Fruit fly (Drosophila melanogaster) whole organism, embryonic: ENCODE results near the gene CG31122.

Experiments used
- Awh ChIP-seq: fragments of 200-800 bp; sonication (Bioruptor generic); IDR thresholded peaks from 2 replicates; pipeline ENCODE4, ENCODE4 v1.3.6; 2022; ENCODE audit warnings: missing biosample characterization, missing genetic modification characterization
- CG10209 ChIP-seq: fragments of 200-800 bp; sonication (Bioruptor generic); optimal IDR thresholded peaks from 3 replicates; lab custom pipeline; 2017; ENCODE audit warnings: missing biosample characterization, mild to moderate bottlenecking, missing genetic modification characterization, missing genetic modification reagents
- CG1024 ChIP-seq: fragments of 200-800 bp; sonication (Bioruptor generic); IDR thresholded peaks from 2 replicates; pipeline ENCODE4 v1.3.6; 2022; ENCODE audit warnings: missing biosample characterization, missing genetic modification characterization
- CG10366 ChIP-seq: fragments of 200-800 bp; sonication (Bioruptor generic); IDR thresholded peaks from 2 replicates; pipeline ENCODE4 v1.3.6; 2022; ENCODE audit warnings: missing biosample characterization, missing genetic modification characterization
- CG10431 ChIP-seq: fragments of 200-800 bp; sonication (Bioruptor generic); optimal IDR thresholded peaks from 3 replicates; lab custom pipeline; 2018; ENCODE audit warnings: missing biosample characterization, mild to moderate bottlenecking, missing genetic modification characterization
- CG10979 ChIP-seq: fragments of 200-800 bp; sonication (Bioruptor generic); optimal IDR thresholded peaks from 2 replicates; lab custom pipeline; 2018; ENCODE audit warnings: missing biosample characterization, mild to moderate bottlenecking, missing genetic modification characterization, moderate library complexity
- CG11695 ChIP-seq: fragments of 200-800 bp; sonication (Bioruptor generic); IDR thresholded peaks from 3 replicates; pipeline ENCODE4 v1.3.6; 2022; ENCODE audit warnings: missing biosample characterization, missing genetic modification characterization
- CG14014 ChIP-seq: fragments of 200-800 bp; sonication (Bioruptor generic); IDR thresholded peaks from 2 replicates; pipeline ENCODE4 v1.3.6; 2022; ENCODE audit warnings: missing biosample characterization, missing genetic modification characterization
- CG17385 ChIP-seq: fragments of 200-800 bp; sonication (Bioruptor generic); optimal IDR thresholded peaks from 3 replicates; lab custom pipeline; 2018; ENCODE audit warnings: missing biosample characterization, mild to moderate bottlenecking, missing genetic modification characterization
- CG1832 ChIP-seq: fragments of 200-800 bp; sonication (Bioruptor generic); optimal IDR thresholded peaks from 2 replicates; lab custom pipeline; 2017; ENCODE audit warnings: missing biosample characterization, mild to moderate bottlenecking, missing genetic modification characterization, inconsistent platforms
- CG34224 ChIP-seq: fragments of 200-800 bp; sonication (Bioruptor generic); IDR thresholded peaks from 3 replicates; pipeline ENCODE4 v1.3.6; 2022; ENCODE audit warnings: missing biosample characterization, missing genetic modification characterization; ENCODE audit not compliant: partially characterized antibody
- CG4360 ChIP-seq: fragments of 200-800 bp; sonication (Bioruptor generic); IDR thresholded peaks from 2 replicates; pipeline ENCODE4 v1.3.6; 2022; ENCODE audit warnings: missing biosample characterization, missing genetic modification characterization
- CG6254 ChIP-seq: fragments of 200-800 bp; sonication (Bioruptor generic); optimal IDR thresholded peaks from 3 replicates; lab custom pipeline; 2017; ENCODE audit warnings: mild to moderate bottlenecking, missing biosample characterization, missing genetic modification reagents, missing genetic modification characterization
- CG6683 ChIP-seq: fragments of 200-800 bp; sonication (Bioruptor generic); optimal IDR thresholded peaks from 2 replicates; lab custom pipeline; 2017; ENCODE audit warnings: missing biosample characterization, mild to moderate bottlenecking, missing genetic modification characterization, missing genetic modification reagents
- CG7271 ChIP-seq: fragments of 200-800 bp; sonication (Bioruptor generic); optimal IDR thresholded peaks from 2 replicates; lab custom pipeline; 2018; ENCODE audit warnings: missing biosample characterization, mild to moderate bottlenecking, missing genetic modification characterization, moderate library complexity
- CG7963 ChIP-seq: fragments of 200-800 bp; sonication (Bioruptor generic); IDR thresholded peaks from 3 replicates; pipeline ENCODE4 v1.3.6; 2022; ENCODE audit warnings: missing biosample characterization, missing genetic modification characterization; ENCODE audit not compliant: partially characterized antibody
- CG8089 ChIP-seq: fragments of 200-800 bp; sonication (Bioruptor generic); optimal IDR thresholded peaks from 3 replicates; lab custom pipeline; 2016; ENCODE audit warnings: missing biosample characterization, missing genetic modification characterization
- CG9817 ChIP-seq: fragments of 200-800 bp; sonication (Bioruptor generic); optimal IDR thresholded peaks from 2 replicates; lab custom pipeline; 2018; ENCODE audit warnings: missing biosample characterization, mild to moderate bottlenecking, missing genetic modification characterization, moderate library complexity
- D19B ChIP-seq: fragments of 200-800 bp; sonication (Bioruptor generic); optimal IDR thresholded peaks from 2 replicates; lab custom pipeline; 2017; ENCODE audit warnings: missing biosample characterization, mild to moderate bottlenecking, missing genetic modification characterization
- Dad ChIP-seq: fragments of 200-800 bp; sonication (Bioruptor generic); optimal IDR thresholded peaks from 3 replicates; lab custom pipeline; 2016; ENCODE audit warnings: missing biosample characterization, missing genetic modification characterization
- Dip2 ChIP-seq: fragments of 200-800 bp; sonication (Bioruptor generic); IDR thresholded peaks from 2 replicates; pipeline ENCODE4 v1.3.6; 2022; ENCODE audit warnings: missing biosample characterization, missing genetic modification characterization
- Pdp1 ChIP-seq, 2 experiments: fragments of 200-800 bp; sonication (Bioruptor generic); optimal IDR thresholded peaks; 3 replicates each; lab custom pipeline; 2016; ENCODE audit warnings: missing biosample characterization in 2 of 2, missing genetic modification characterization in 2 of 2, mild to moderate bottlenecking in 1 of 2, moderate library complexity in 1 of 2
- Rx ChIP-seq: fragments of 200-800 bp; sonication (Bioruptor generic); IDR thresholded peaks from 2 replicates; pipeline ENCODE4 v1.3.6; 2022; ENCODE audit warnings: missing biosample characterization, missing genetic modification characterization
- Side ChIP-seq: fragments of 200-800 bp; sonication (Bioruptor generic); optimal IDR thresholded peaks from 2 replicates; lab custom pipeline; 2016; ENCODE audit warnings: missing biosample characterization, missing genetic modification characterization
- Sry-δ ChIP-seq: fragments of 200-800 bp; sonication (Bioruptor generic); optimal IDR thresholded peaks from 2 replicates; lab custom pipeline; 2016; ENCODE audit warnings: missing biosample characterization, missing genetic modification characterization
- Vsx1 ChIP-seq: fragments of 200-800 bp; sonication (Bioruptor generic); optimal IDR thresholded peaks from 2 replicates; lab custom pipeline; 2017; ENCODE audit warnings: missing biosample characterization, mild to moderate bottlenecking, missing genetic modification characterization, missing genetic modification reagents
- al ChIP-seq: fragments of 200-800 bp; sonication (Bioruptor generic); IDR thresholded peaks from 2 replicates; pipeline ENCODE4 v1.3.6; 2022; ENCODE audit warnings: missing biosample characterization, missing genetic modification characterization
- ato ChIP-seq: fragments of 200-800 bp; sonication (Bioruptor generic); IDR thresholded peaks from 2 replicates; pipeline ENCODE4 v1.3.6; 2022; ENCODE audit warnings: missing biosample characterization, missing genetic modification characterization; ENCODE audit not compliant: partially characterized antibody
- bsh ChIP-seq, 2 experiments: fragments of 200-800 bp; sonication (Bioruptor generic); optimal IDR thresholded peaks; 2 replicates each; lab custom pipeline; 2017 to 2018; ENCODE audit warnings: mild to moderate bottlenecking in 2 of 2, missing biosample characterization in 2 of 2, missing genetic modification characterization in 2 of 2, moderate library complexity in 1 of 2
- disco-r ChIP-seq: fragments of 200-800 bp; sonication (Bioruptor generic); optimal IDR thresholded peaks from 2 replicates; lab custom pipeline; 2016; ENCODE audit warnings: missing biosample characterization, missing genetic modification characterization
- ems ChIP-seq: fragments of 200-800 bp; sonication (Bioruptor generic); optimal IDR thresholded peaks from 3 replicates; lab custom pipeline; 2016; ENCODE audit warnings: missing biosample characterization, missing genetic modification characterization
- exex ChIP-seq: fragments of 200-800 bp; sonication (Bioruptor generic); optimal IDR thresholded peaks from 4 replicates; lab custom pipeline; 2018; ENCODE audit warnings: missing biosample characterization, mild to moderate bottlenecking, missing genetic modification characterization, moderate library complexity
- fru ChIP-seq: fragments of >200 bp; optimal IDR thresholded peaks from 2 replicates; lab custom pipeline; 2017
- gcm ChIP-seq: fragments of 200-800 bp; sonication (Bioruptor generic); optimal IDR thresholded peaks from 2 replicates; lab custom pipeline; 2019; ENCODE audit warnings: missing biosample characterization, mild to moderate bottlenecking, missing genetic modification characterization, moderate library complexity
- gsb-n ChIP-seq: fragments of 200-800 bp; sonication (Bioruptor generic); optimal IDR thresholded peaks from 3 replicates; lab custom pipeline; 2018; ENCODE audit warnings: missing biosample characterization, mild to moderate bottlenecking, missing genetic modification characterization
- klu ChIP-seq: fragments of 200-800 bp; sonication (Bioruptor generic); IDR thresholded peaks from 2 replicates; pipeline ENCODE4 v1.3.6; 2022; ENCODE audit warnings: missing biosample characterization, missing genetic modification characterization
- lola ChIP-seq, 3 experiments: fragments of >200 bp in 2 of 3; fragments of 200-800 bp in 1 of 3; sonication (Bioruptor generic) in 1 of 3; optimal IDR thresholded peaks; 2 replicates each; lab custom pipeline; 2017 to 2019; ENCODE audit warnings: missing biosample characterization in 3 of 3, missing genetic modification characterization in 3 of 3, mild to moderate bottlenecking in 1 of 3, moderate library complexity in 1 of 3
- mirr ChIP-seq: fragments of 200-800 bp; sonication (Bioruptor generic); optimal IDR thresholded peaks from 3 replicates; lab custom pipeline; 2018; ENCODE audit warnings: missing biosample characterization, mild to moderate bottlenecking, missing genetic modification characterization
- oc ChIP-seq: fragments of 200-800 bp; sonication (Bioruptor generic); optimal IDR thresholded peaks from 2 replicates; lab custom pipeline; 2018; ENCODE audit warnings: missing biosample characterization, mild to moderate bottlenecking, missing genetic modification characterization, moderate library complexity
- peb ChIP-seq: fragments of 200-800 bp; sonication (Bioruptor generic); IDR thresholded peaks from 2 replicates; pipeline ENCODE4 v1.3.6; 2022; ENCODE audit warnings: missing biosample characterization, missing genetic modification characterization
- pfk ChIP-seq: fragments of 200-800 bp; sonication (Bioruptor generic); optimal IDR thresholded peaks from 2 replicates; lab custom pipeline; 2018; ENCODE audit warnings: missing biosample characterization, mild to moderate bottlenecking, missing genetic modification characterization, moderate library complexity
- prd ChIP-seq, 3 experiments: fragments of >200 bp in 2 of 3; fragments of 200-800 bp in 1 of 3; sonication (Bioruptor generic) in 1 of 3; optimal IDR thresholded peaks in 2 of 3; IDR thresholded peaks in 1 of 3; 2 replicates in 2 of 3; 3 replicates in 1 of 3; pipeline versions ENCODE4 v1.3.6 to Lab custom; 2017 to 2022; ENCODE audit warnings: missing biosample characterization in 1 of 3, missing genetic modification characterization in 1 of 3
- ranshi ChIP-seq: fragments of 200-800 bp; sonication (Bioruptor generic); IDR thresholded peaks from 2 replicates; pipeline ENCODE4 v1.3.6; 2022; ENCODE audit warnings: missing biosample characterization, missing genetic modification characterization
- sens ChIP-seq: fragments of 200-800 bp; sonication (Bioruptor generic); peaks from one replicate; lab custom pipeline; 2016; ENCODE audit warnings: missing biosample characterization, missing genetic modification characterization
- sens-2 ChIP-seq: fragments of 200-800 bp; sonication (Bioruptor generic); IDR thresholded peaks from 2 replicates; pipeline ENCODE4 v1.3.6; 2022; ENCODE audit warnings: missing biosample characterization, missing genetic modification characterization
- sob ChIP-seq: fragments of 200-800 bp; sonication (Bioruptor generic); IDR thresholded peaks from 2 replicates; pipeline ENCODE4 v1.3.6; 2022; ENCODE audit warnings: missing biosample characterization, missing genetic modification characterization
- stwl ChIP-seq: fragments of 200-800 bp; sonication (Bioruptor generic); optimal IDR thresholded peaks from 3 replicates; lab custom pipeline; 2018; ENCODE audit warnings: missing biosample characterization, mild to moderate bottlenecking, missing genetic modification characterization, moderate library complexity
- toy ChIP-seq: fragments of 200-800 bp; sonication (Bioruptor generic); IDR thresholded peaks from 2 replicates; pipeline ENCODE4 v1.3.6; 2022; ENCODE audit warnings: missing biosample characterization, missing genetic modification characterization
- trem ChIP-seq: fragments of 200-800 bp; optimal IDR thresholded peaks from 3 replicates; lab custom pipeline; 2019; ENCODE audit warnings: missing biosample characterization, mild to moderate bottlenecking, missing genetic modification characterization, moderate library complexity
- wek ChIP-seq: fragments of 200-800 bp; sonication (Bioruptor generic); optimal IDR thresholded peaks from 3 replicates; lab custom pipeline; 2018; ENCODE audit warnings: missing biosample characterization, mild to moderate bottlenecking, missing genetic modification characterization, moderate library complexity

Gene CG31122

dm6 chr3R:18397834-18398378 lies 14.8 kb downstream of the CG31122 start (continued):
- no peak for TF ChIP-seq prd (optimal IDR thresholded peaks at IDR 0.05; lab: Kevin White, UChicago)
- TF ChIP-seq prd (GFP tag; IDR thresholded peaks at IDR 0.05; lab: Robert Waterston, UW): peak; percentile 9; the same call in 1 of the 3 replicates
- no peak for TF ChIP-seq peb (GFP tag; lab: Robert Waterston, UW)
- no peak for TF ChIP-seq stwl (tag; lab: Kevin White, UChicago)
- no peak for TF ChIP-seq Dad (GFP tag; lab: Kevin White, UChicago)
- no peak for TF ChIP-seq Side (GFP tag; lab: Kevin White, UChicago)
- no peak for TF ChIP-seq CG11695 (GFP tag; lab: Robert Waterston, UW)
- TF ChIP-seq trem (tag; lab: Kevin White, UChicago): no peak
- no peak for TF ChIP-seq lola (GFP tag; optimal IDR thresholded peaks at IDR 0.05; lab: Kevin White, UChicago)
- TF ChIP-seq oc (tag; lab: Kevin White, UChicago): no peak
- TF ChIP-seq CG7963 (GFP tag; lab: Robert Waterston, UW): no peak
- no peak for TF ChIP-seq wek (GFP tag; lab: Kevin White, UChicago)
- peak; percentile 85 for TF ChIP-seq Vsx1 (GFP tag; lab: Kevin White, UChicago)
- TF ChIP-seq sob (GFP tag; lab: Robert Waterston, UW): peak; percentile 31; the same call in 1 of the 2 replicates
- no peak for TF ChIP-seq Sry-δ
- TF ChIP-seq pfk (GFP tag; lab: Kevin White, UChicago): no peak
- TF ChIP-seq exex (tag; lab: Kevin White, UChicago): peak; percentile 33
- TF ChIP-seq ranshi: peak; percentile 44; the same call in 1 of the 2 replicates
- TF ChIP-seq toy (GFP tag; lab: Robert Waterston, UW): no peak
- no peak for TF ChIP-seq Rx (GFP tag; lab: Robert Waterston, UW)
- no peak for TF ChIP-seq CG7271
- TF ChIP-seq CG8089: no peak
- no peak for TF ChIP-seq CG10979 (tag; lab: Kevin White, UChicago)
- no peak for TF ChIP-seq CG1832 (GFP tag; lab: Kevin White, UChicago)
- no peak for TF ChIP-seq CG34224 (GFP tag; lab: Robert Waterston, UW)
- no peak for TF ChIP-seq CG17385 (GFP tag; lab: Kevin White, UChicago)
- TF ChIP-seq CG10366 (GFP tag; lab: Robert Waterston, UW): no peak
- no peak for TF ChIP-seq mirr (GFP tag; lab: Kevin White, UChicago)
- TF ChIP-seq CG9817 (tag; lab: Kevin White, UChicago): no peak
- TF ChIP-seq fru (lab: Kevin White, UChicago): no peak
- TF ChIP-seq D19B (GFP tag; lab: Kevin White, UChicago): no peak
- no peak for TF ChIP-seq CG4360
- TF ChIP-seq CG6683 (GFP tag; lab: Kevin White, UChicago): no peak
- no peak for TF ChIP-seq Dip2 (GFP tag; lab: Robert Waterston, UW)
- no peak for TF ChIP-seq CG14014 (GFP tag; lab: Robert Waterston, UW)
- no peak for TF ChIP-seq CG1024 (GFP tag; lab: Robert Waterston, UW)
- no peak for TF ChIP-seq ems
- TF ChIP-seq gcm: no peak
- TF ChIP-seq Awh (GFP tag; lab: Robert Waterston, UW): peak; percentile 46; the same call in 1 of the 2 replicates
- peak in 1 of 2 experiments; percentile 89 for TF ChIP-seq Pdp1 (GFP tag; optimal IDR thresholded peaks at IDR 0.05; lab: Kevin White, UChicago)
- TF ChIP-seq klu (GFP tag; lab: Robert Waterston, UW): peak; percentile 43; the same call in 1 of the 2 replicates
- no peak for TF ChIP-seq gsb-n (tag; lab: Kevin White, UChicago)
- no peak for TF ChIP-seq ato (GFP tag; lab: Robert Waterston, UW)
- TF ChIP-seq bsh (GFP tag; optimal IDR thresholded peaks at IDR 0.05; lab: Kevin White, UChicago): no peak
- TF ChIP-seq al (GFP tag; lab: Robert Waterston, UW): peak; percentile 31; the same call in 1 of the 2 replicates
- TF ChIP-seq sens-2: peak; percentile 57
- peak; percentile 2 for TF ChIP-seq sens (GFP tag; lab: Kevin White, UChicago)
- no peak for TF ChIP-seq CG6254 (GFP tag; lab: Kevin White, UChicago)
- TF ChIP-seq disco-r (GFP tag; lab: Kevin White, UChicago): no peak
- TF ChIP-seq CG10431 (GFP tag; lab: Kevin White, UChicago): no peak
- TF ChIP-seq CG10209 (GFP tag; lab: Kevin White, UChicago): no peak
